Fruit fly (Drosophila melanogaster) ovary, adult (tissue): Measurements from ENCODE around the gene CG10600.

Source experiments
- CG17801 ChIP-seq: fragments of 200-800 bp; optimal IDR thresholded peaks from 2 replicates; lab custom pipeline; 2019; ENCODE audit warnings: missing biosample characterization, mild to moderate bottlenecking, missing genetic modification characterization, moderate library complexity; ENCODE audit not compliant: partially characterized antibody

CG10600 gene

dm6 chr2L:18787415-18787989 lies 52.0 kb downstream of the CG10600 start:
- no peak for TF ChIP-seq CG17801 (GFP tag; lab: Kevin White, UChicago)

dm6 chr2L:18785026-18785600 lies 54.4 kb downstream of the CG10600 start:
- no peak for TF ChIP-seq CG17801 (GFP tag; lab: Kevin White, UChicago)
